Worm (Caenorhabditis elegans) whole organism, young adult: ENCODE data around the gene C53C11.1.

Experiments used
- B0035.1 ChIP-seq: sonication (generic microtip); optimal IDR thresholded peaks from 2 replicates; lab custom pipeline; 2016; ENCODE audit warnings: missing genetic modification characterization, mild to moderate bottlenecking, missing compliant biosample characterization, missing genotype, missing genetic modification reagents
- T26A5.8 ChIP-seq: sonication (generic microtip); optimal IDR thresholded peaks from 2 replicates; lab custom pipeline; 2016; ENCODE audit warnings: missing genetic modification characterization, missing compliant biosample characterization
- let-526 ChIP-seq: fragments of 200-800 bp; sonication (Bioruptor generic); IDR thresholded peaks from 2 replicates; pipeline ENCODE4 v1.3.6; 2022; ENCODE audit warnings: missing genetic modification reagents, missing genetic modification characterization, missing compliant biosample characterization

ce11 chrX:17333752-17334151, 6.8 kb upstream of the C53C11.1 start, which contains the start of gene C53C11.5:
- TF ChIP-seq T26A5.8 (no peak), B0035.1 (tag; lab: Kevin White, UChicago) (no peak), let-526 (no peak)
